Fruit fly (Drosophila melanogaster) whole organism, embryonic: ENCODE results near the gene Alp13.
A peak's percentile ranks its signal among the peaks of the same experiment; 100 is the strongest.

ENCODE experiments used
- Abd-B ChIP-seq: fragments of 200-800 bp; sonication (Bioruptor generic); optimal IDR thresholded peaks from 2 replicates; lab custom pipeline; 2018; ENCODE audit warnings: missing biosample characterization, mild to moderate bottlenecking, missing genetic modification characterization, moderate library complexity
- Adf1 ChIP-seq: fragments of 200-800 bp; sonication (Bioruptor generic); IDR thresholded peaks from 2 replicates; pipeline ENCODE4 v1.3.6; 2022; ENCODE audit warnings: missing biosample characterization, missing genetic modification characterization
- CG10431 ChIP-seq: fragments of 200-800 bp; sonication (Bioruptor generic); optimal IDR thresholded peaks from 3 replicates; lab custom pipeline; 2018; ENCODE audit warnings: missing biosample characterization, mild to moderate bottlenecking, missing genetic modification characterization
- CG10565 ChIP-seq: fragments of 200-800 bp; sonication (Bioruptor generic); optimal IDR thresholded peaks from 3 replicates; lab custom pipeline; 2016; ENCODE audit warnings: missing biosample characterization, mild to moderate bottlenecking, missing genetic modification characterization
- CG11696 ChIP-seq: fragments of 200-800 bp; sonication (Bioruptor generic); IDR thresholded peaks from 2 replicates; pipeline ENCODE4 v1.3.6; 2022; ENCODE audit warnings: missing biosample characterization, missing genetic modification characterization
- CG13123 ChIP-seq: fragments of 200-800 bp; sonication (Bioruptor generic); optimal IDR thresholded peaks from 2 replicates; lab custom pipeline; 2016; ENCODE audit warnings: missing biosample characterization, missing genetic modification characterization
- CG13296 ChIP-seq: fragments of 200-800 bp; sonication (Bioruptor generic); optimal IDR thresholded peaks from 3 replicates; lab custom pipeline; 2018; ENCODE audit warnings: missing biosample characterization, mild to moderate bottlenecking, missing genetic modification characterization
- CG13775 ChIP-seq: fragments of 200-800 bp; sonication (Bioruptor generic); optimal IDR thresholded peaks from 3 replicates; lab custom pipeline; 2017; ENCODE audit warnings: missing biosample characterization, mild to moderate bottlenecking, missing genetic modification characterization
- CG13894 ChIP-seq: fragments of 200-800 bp; sonication (Bioruptor generic); optimal IDR thresholded peaks from 3 replicates; lab custom pipeline; 2018; ENCODE audit warnings: missing biosample characterization, mild to moderate bottlenecking, missing genetic modification characterization, moderate library complexity
- CG15479 ChIP-seq: fragments of 200-800 bp; sonication (Bioruptor generic); optimal IDR thresholded peaks from 3 replicates; lab custom pipeline; 2019; ENCODE audit warnings: missing biosample characterization, mild to moderate bottlenecking, missing genetic modification characterization, moderate library complexity
- CG16813 ChIP-seq: fragments of 200-800 bp; sonication (Bioruptor generic); IDR thresholded peaks from 3 replicates; pipeline ENCODE4 v1.3.6; 2022; ENCODE audit warnings: missing biosample characterization, missing genetic modification characterization; ENCODE audit not compliant: partially characterized antibody
- CG1792 ChIP-seq: fragments of 200-800 bp; sonication (Bioruptor generic); optimal IDR thresholded peaks from 2 replicates; lab custom pipeline; 2016; ENCODE audit warnings: missing biosample characterization, missing genetic modification characterization
- CG34422 ChIP-seq: fragments of 200-800 bp; sonication (Bioruptor generic); IDR thresholded peaks from 3 replicates; pipeline ENCODE4 v1.3.6; 2022; ENCODE audit warnings: missing biosample characterization, missing genetic modification characterization
- CG3838 ChIP-seq: fragments of 200-800 bp; sonication (Bioruptor generic); optimal IDR thresholded peaks from 3 replicates; lab custom pipeline; 2016; ENCODE audit warnings: missing biosample characterization, missing genetic modification characterization
- CG3847 ChIP-seq: fragments of 200-800 bp; sonication (Bioruptor generic); IDR thresholded peaks from 2 replicates; pipeline ENCODE4 v1.3.6; 2022; ENCODE audit warnings: missing biosample characterization, missing genetic modification characterization
- CG4617 ChIP-seq: fragments of 200-800 bp; sonication (Bioruptor generic); optimal IDR thresholded peaks from 3 replicates; lab custom pipeline; 2016; ENCODE audit warnings: missing biosample characterization, missing genetic modification characterization, borderline replicate concordance
- CG4707 ChIP-seq: fragments of 200-800 bp; sonication (Bioruptor generic); optimal IDR thresholded peaks from 2 replicates; lab custom pipeline; 2018; ENCODE audit warnings: missing biosample characterization, mild to moderate bottlenecking, missing genetic modification characterization, moderate library complexity
- CG4820 ChIP-seq: fragments of 200-800 bp; sonication (Bioruptor generic); optimal IDR thresholded peaks from 3 replicates; lab custom pipeline; 2016; ENCODE audit warnings: missing biosample characterization, missing genetic modification characterization
- CG7786 ChIP-seq: fragments of 200-800 bp; sonication (Bioruptor generic); optimal IDR thresholded peaks from 2 replicates; lab custom pipeline; 2016; ENCODE audit warnings: missing biosample characterization, missing genetic modification characterization
- CG9609 ChIP-seq: fragments of 200-800 bp; sonication (Bioruptor generic); optimal IDR thresholded peaks from 3 replicates; lab custom pipeline; 2016; ENCODE audit warnings: missing biosample characterization, missing genetic modification characterization
- CG9727 ChIP-seq: fragments of 200-800 bp; sonication (Bioruptor generic); optimal IDR thresholded peaks from 3 replicates; lab custom pipeline; 2017; ENCODE audit warnings: missing biosample characterization, mild to moderate bottlenecking, missing genetic modification characterization
- D19A ChIP-seq: fragments of 200-800 bp; optimal IDR thresholded peaks from 3 replicates; lab custom pipeline; 2019; ENCODE audit warnings: missing biosample characterization, mild to moderate bottlenecking, missing genetic modification characterization, moderate library complexity
- Doc2 ChIP-seq: fragments of 200-800 bp; sonication (Bioruptor generic); IDR thresholded peaks from 2 replicates; pipeline ENCODE4 v1.3.6; 2022; ENCODE audit warnings: missing biosample characterization, missing genetic modification characterization
- Dp ChIP-seq: fragments of 200-800 bp; sonication (Bioruptor generic); optimal IDR thresholded peaks from 2 replicates; lab custom pipeline; 2018; ENCODE audit warnings: missing biosample characterization, mild to moderate bottlenecking, missing genetic modification characterization, moderate library complexity
- ERR ChIP-seq: fragments of 200-800 bp; sonication (Bioruptor generic); optimal IDR thresholded peaks from 2 replicates; lab custom pipeline; 2016; ENCODE audit warnings: missing biosample characterization, missing genetic modification characterization
- GATAe ChIP-seq: fragments of 200-800 bp; sonication (Bioruptor generic); conservative IDR thresholded peaks from 2 replicates; pipeline ENCODE4 v1.3.6; 2022; ENCODE audit warnings: missing biosample characterization, missing genetic modification characterization
- HHEX ChIP-seq: fragments of 200-800 bp; sonication (Bioruptor generic); optimal IDR thresholded peaks from 3 replicates; lab custom pipeline; 2017; ENCODE audit warnings: missing biosample characterization, mild to moderate bottlenecking, missing genetic modification characterization, missing genetic modification reagents
- Jarid2 ChIP-seq: fragments of 200-800 bp; sonication (Bioruptor generic); optimal IDR thresholded peaks from 3 replicates; lab custom pipeline; 2017; ENCODE audit warnings: mild to moderate bottlenecking, missing biosample characterization, missing genetic modification reagents, missing genetic modification characterization
- Lhr ChIP-seq: fragments of 200-800 bp; sonication (Bioruptor generic); optimal IDR thresholded peaks from 3 replicates; lab custom pipeline; 2017; ENCODE audit warnings: mild to moderate bottlenecking, missing biosample characterization, missing genetic modification reagents, missing genetic modification characterization
- Med ChIP-seq: fragments of 200-800 bp; sonication (Bioruptor generic); peaks from one replicate; lab custom pipeline; 2016; ENCODE audit warnings: missing biosample characterization, missing genetic modification characterization, mild to moderate bottlenecking, inconsistent platforms, moderate library complexity
- Myb ChIP-seq: fragments of 200-800 bp; sonication (Bioruptor generic); optimal IDR thresholded peaks from 2 replicates; lab custom pipeline; 2016; ENCODE audit warnings: missing biosample characterization, missing genetic modification characterization
- Tbp ChIP-seq: fragments of >200 bp; optimal IDR thresholded peaks from 2 replicates; lab custom pipeline; 2018; ENCODE audit warnings: missing biosample characterization, missing genetic modification characterization
- bsh ChIP-seq, 2 experiments: fragments of 200-800 bp; sonication (Bioruptor generic); optimal IDR thresholded peaks; 2 replicates each; lab custom pipeline; 2017 to 2018; ENCODE audit warnings: mild to moderate bottlenecking in 2 of 2, missing biosample characterization in 2 of 2, missing genetic modification characterization in 2 of 2, moderate library complexity in 1 of 2
- ci ChIP-seq: fragments of 200-800 bp; sonication (Bioruptor generic); IDR thresholded peaks from 3 replicates; pipeline ENCODE4 v1.3.6; 2022; ENCODE audit warnings: missing biosample characterization, missing genetic modification characterization
- da ChIP-seq: fragments of 200-800 bp; sonication (Bioruptor generic); optimal IDR thresholded peaks from 2 replicates; lab custom pipeline; 2016; ENCODE audit warnings: missing biosample characterization, missing genetic modification characterization
- gsb ChIP-seq: fragments of 200-800 bp; sonication (Bioruptor generic); IDR thresholded peaks from 2 replicates; pipeline ENCODE4 v1.3.6; 2022; ENCODE audit warnings: missing biosample characterization, missing genetic modification characterization
- hth ChIP-seq: fragments of >200 bp; optimal IDR thresholded peaks from 2 replicates; lab custom pipeline; 2017; ENCODE audit warnings: inconsistent platforms
- insv ChIP-seq, 2 experiments: fragments of 200-800 bp; sonication (Bioruptor generic); optimal IDR thresholded peaks; 3 replicates each; lab custom pipeline; 2016 to 2018; ENCODE audit warnings: missing biosample characterization in 2 of 2, missing genetic modification characterization in 2 of 2
- kay ChIP-seq: fragments of 200-800 bp; sonication (Bioruptor generic); optimal IDR thresholded peaks from 2 replicates; lab custom pipeline; 2016; ENCODE audit warnings: missing biosample characterization, missing genetic modification characterization
- lilli ChIP-seq: fragments of 200-800 bp; sonication (Bioruptor generic); optimal IDR thresholded peaks from 3 replicates; lab custom pipeline; 2016; ENCODE audit warnings: missing biosample characterization, missing genetic modification characterization
- pita ChIP-seq: fragments of 200-800 bp; sonication (Bioruptor generic); optimal IDR thresholded peaks from 2 replicates; lab custom pipeline; 2017; ENCODE audit warnings: missing biosample characterization, mild to moderate bottlenecking, missing genetic modification characterization
- ranshi ChIP-seq: fragments of 200-800 bp; sonication (Bioruptor generic); IDR thresholded peaks from 2 replicates; pipeline ENCODE4 v1.3.6; 2022; ENCODE audit warnings: missing biosample characterization, missing genetic modification characterization
- run ChIP-seq: fragments of 200-800 bp; sonication (Bioruptor generic); optimal IDR thresholded peaks from 3 replicates; lab custom pipeline; 2018; ENCODE audit warnings: missing biosample characterization, mild to moderate bottlenecking, missing genetic modification characterization
- salm ChIP-seq: fragments of 200-800 bp; sonication (Bioruptor generic); optimal IDR thresholded peaks from 2 replicates; lab custom pipeline; 2018; ENCODE audit warnings: missing biosample characterization, mild to moderate bottlenecking, missing genetic modification characterization
- sisA ChIP-seq: fragments of 200-800 bp; sonication (Bioruptor generic); IDR thresholded peaks from 2 replicates; pipeline ENCODE4 v1.3.6; 2022; ENCODE audit warnings: missing biosample characterization, missing genetic modification characterization
- so ChIP-seq: fragments of 200-800 bp; sonication (Bioruptor generic); IDR thresholded peaks from 3 replicates; pipeline ENCODE4 v1.3.6; 2022; ENCODE audit warnings: missing biosample characterization, missing genetic modification characterization
- sqz ChIP-seq: fragments of 200-800 bp; sonication (Bioruptor generic); optimal IDR thresholded peaks from 3 replicates; lab custom pipeline; 2018; ENCODE audit warnings: missing biosample characterization, mild to moderate bottlenecking, missing genetic modification characterization
- ssp ChIP-seq: fragments of 200-800 bp; sonication (Bioruptor generic); IDR thresholded peaks from 2 replicates; pipeline ENCODE4 v1.3.6; 2022; ENCODE audit warnings: missing biosample characterization, missing genetic modification characterization
- toy ChIP-seq: fragments of 200-800 bp; sonication (Bioruptor generic); IDR thresholded peaks from 2 replicates; pipeline ENCODE4 v1.3.6; 2022; ENCODE audit warnings: missing biosample characterization, missing genetic modification characterization
- trem ChIP-seq: fragments of 200-800 bp; optimal IDR thresholded peaks from 3 replicates; lab custom pipeline; 2019; ENCODE audit warnings: missing biosample characterization, mild to moderate bottlenecking, missing genetic modification characterization, moderate library complexity
- tx ChIP-seq: fragments of 200-800 bp; sonication (Bioruptor generic); optimal IDR thresholded peaks from 2 replicates; lab custom pipeline; 2016; ENCODE audit warnings: missing biosample characterization, missing genetic modification characterization
- z ChIP-seq: fragments of 200-800 bp; sonication (Bioruptor generic); IDR thresholded peaks from 3 replicates; pipeline ENCODE4 v1.3.6; 2022; ENCODE audit warnings: missing biosample characterization, missing genetic modification characterization

Gene Alp13

DNA sequence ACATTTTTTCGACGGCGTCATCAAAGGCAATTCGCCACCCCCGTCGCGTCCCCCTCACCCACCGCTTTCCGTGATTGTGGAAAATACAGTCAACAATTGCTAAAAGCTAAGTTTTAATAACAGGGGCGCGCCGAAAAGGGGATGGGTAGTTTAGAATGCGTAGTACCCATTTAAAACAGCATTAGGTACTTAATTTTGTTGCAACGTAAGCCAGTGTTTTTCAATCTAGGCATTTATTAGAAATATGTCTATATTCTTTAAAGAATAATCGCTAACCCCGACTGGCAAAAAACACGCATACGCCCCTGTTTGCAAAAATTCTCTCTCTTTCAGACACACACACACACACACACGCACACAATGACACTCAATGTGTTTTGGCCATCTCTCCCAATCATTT, 9.7 kb upstream of the Alp13 start (continued):
- TF ChIP-seq Dp (GFP tag; lab: Kevin White, UChicago) (no peak), CG11696 (GFP tag; lab: Robert Waterston, UW) (no peak), CG10431 (no peak), CG16813 (GFP tag; lab: Robert Waterston, UW) (no peak), GATAe (no peak), Lhr (GFP tag; lab: Kevin White, UChicago) (no peak), kay (GFP tag; lab: Kevin White, UChicago) (no peak), sqz (GFP tag; lab: Kevin White, UChicago) (no peak), da (GFP tag; lab: Kevin White, UChicago) (no peak), lilli (peak; percentile 79), pita (no peak), ERR (GFP tag; lab: Kevin White, UChicago) (peak; percentile 5), CG4820 (no peak), CG34422 (GFP tag; lab: Robert Waterston, UW) (0 out of 3 replicates have a peak, but pooled peaks have one; percentile 39), CG4617 (GFP tag; lab: Kevin White, UChicago) (no peak), CG13123 (GFP tag; lab: Kevin White, UChicago) (no peak), bsh (GFP tag; optimal IDR thresholded peaks at IDR 0.05; lab: Kevin White, UChicago) (no peak), gsb (GFP tag; lab: Robert Waterston, UW) (peak; percentile 52; the same call in 1 of the 2 replicates), Med (GFP tag; lab: Kevin White, UChicago) (peak; percentile 94), hth (no peak), toy (GFP tag; lab: Robert Waterston, UW) (no peak), CG3838 (GFP tag; lab: Kevin White, UChicago) (no peak), run (tag; lab: Kevin White, UChicago) (no peak), CG10565 (no peak), CG7786 (GFP tag; lab: Kevin White, UChicago) (peak; percentile 71), Tbp (GFP tag; lab: Kevin White, UChicago) (no peak), z (GFP tag; lab: Robert Waterston, UW) (no peak), CG1792 (GFP tag; lab: Kevin White, UChicago) (no peak), salm (no peak), CG3847 (GFP tag; lab: Robert Waterston, UW) (peak; percentile 50), ssp (GFP tag; lab: Robert Waterston, UW) (no peak), Jarid2 (GFP tag; lab: Kevin White, UChicago) (no peak), CG15479 (no peak), CG13296 (peak; percentile 7), ci (GFP tag; lab: Robert Waterston, UW) (no peak), CG13894 (tag; lab: Kevin White, UChicago) (peak; percentile 20), sisA (peak; percentile 33; the same call in 1 of the 2 replicates), CG9609 (GFP tag; lab: Kevin White, UChicago) (no peak), HHEX (GFP tag; lab: Kevin White, UChicago) (peak; percentile 47), Doc2 (GFP tag; lab: Robert Waterston, UW) (no peak), insv (GFP tag; optimal IDR thresholded peaks at IDR 0.05; lab: Kevin White, UChicago) (no peak), CG9727 (GFP tag; lab: Kevin White, UChicago) (peak; percentile 36), ranshi (GFP tag; lab: Robert Waterston, UW) (peak; percentile 67; the same call in 1 of the 2 replicates), D19A (no peak), Myb (GFP tag; lab: Kevin White, UChicago) (peak; percentile 25), so (GFP tag; lab: Robert Waterston, UW) (no peak), CG4707 (no peak), Adf1 (no peak), CG13775 (peak; percentile 49), Abd-B (GFP tag; lab: Kevin White, UChicago) (no peak), trem (tag; lab: Kevin White, UChicago) (no peak), tx (GFP tag; lab: Kevin White, UChicago) (peak; percentile 2)
